Worm (Caenorhabditis elegans) whole organism, young adult: ENCODE data around the gene lin-42.
A peak's percentile ranks its signal among the peaks of the same experiment; 100 is the strongest.
"Not testable (repeated sequence)": the region's sequence is repeated elsewhere in the genome, so short reads cannot be mapped to it uniquely, and the experiment has no call there.

ENCODE experiments used
- B0261.1 ChIP-seq: sonication (generic microtip); optimal IDR thresholded peaks from 2 replicates; lab custom pipeline; 2016; ENCODE audit warnings: mild to moderate bottlenecking, missing genetic modification characterization, moderate library complexity, missing compliant biosample characterization
- C17E4.6 ChIP-seq: fragments of 200-800 bp; sonication (Bioruptor generic); IDR thresholded peaks from 2 replicates; pipeline ENCODE4 v1.3.6; 2022; ENCODE audit warnings: missing genetic modification reagents, missing genetic modification characterization, missing compliant biosample characterization
- F33H1.4 ChIP-seq: fragments of 200-800 bp; sonication (Bioruptor generic); IDR thresholded peaks from 2 replicates; pipeline ENCODE4 v1.3.6; 2022; ENCODE audit warnings: missing genetic modification reagents, missing genetic modification characterization, missing compliant biosample characterization
- F49E8.2 ChIP-seq: sonication (generic microtip); optimal IDR thresholded peaks from 3 replicates; lab custom pipeline; 2017; ENCODE audit warnings: missing genetic modification characterization, mild to moderate bottlenecking, missing compliant biosample characterization, antibody characterized with exemption, moderate library complexity; ENCODE audit not compliant: insufficient read depth
- F57A8.1 ChIP-seq: fragments of 200-800 bp; sonication (Bioruptor generic); optimal IDR thresholded peaks from 2 replicates; lab custom pipeline; 2018; ENCODE audit warnings: mild to moderate bottlenecking, missing genetic modification characterization, moderate library complexity, missing compliant biosample characterization
- T07F8.4 ChIP-seq: sonication (generic microtip); optimal IDR thresholded peaks from 2 replicates; lab custom pipeline; 2016; ENCODE audit warnings: mild to moderate bottlenecking, missing genetic modification characterization, moderate library complexity, missing compliant biosample characterization
- Y53G8AR.9 ChIP-seq: fragments of 200-800 bp; sonication (Bioruptor generic); conservative IDR thresholded peaks from 2 replicates; pipeline ENCODE4 v1.3.6; 2022; ENCODE audit warnings: missing genetic modification reagents, missing genetic modification characterization, missing compliant biosample characterization
- Y67H2A.10 ChIP-seq: fragments of 200-800 bp; sonication (Bioruptor generic); conservative IDR thresholded peaks from 2 replicates; pipeline ENCODE4 v1.3.6; 2022; ENCODE audit warnings: missing genetic modification reagents, missing genetic modification characterization, missing compliant biosample characterization
- atf-7 ChIP-seq: sonication (generic microtip); optimal IDR thresholded peaks from 2 replicates; lab custom pipeline; 2017; ENCODE audit warnings: mild to moderate bottlenecking, missing genetic modification characterization, missing compliant biosample characterization
- bed-2 ChIP-seq: fragments of 200-800 bp; sonication (Bioruptor generic); IDR thresholded peaks from 2 replicates; pipeline ENCODE4 v1.3.6; 2022; ENCODE audit warnings: missing genetic modification reagents, missing genetic modification characterization, missing compliant biosample characterization
- ccch-3 ChIP-seq: fragments of 200-800 bp; sonication (Bioruptor generic); optimal IDR thresholded peaks from 2 replicates; lab custom pipeline; 2018; ENCODE audit warnings: mild to moderate bottlenecking, missing genetic modification characterization, missing compliant biosample characterization
- ceh-58 ChIP-seq: fragments of 200-800 bp; sonication (Bioruptor generic); IDR thresholded peaks from 2 replicates; pipeline ENCODE4 v1.3.6; 2022; ENCODE audit warnings: missing genetic modification characterization, missing compliant biosample characterization
- ceh-79 ChIP-seq: sonication (generic microtip); optimal IDR thresholded peaks from 2 replicates; lab custom pipeline; 2017; ENCODE audit warnings: mild to moderate bottlenecking, missing genetic modification characterization, missing compliant biosample characterization
- die-1 ChIP-seq: sonication (generic microtip); optimal IDR thresholded peaks from 2 replicates; lab custom pipeline; 2016; ENCODE audit warnings: missing genotype, mild to moderate bottlenecking, missing genetic modification characterization, missing compliant biosample characterization
- dpl-1 ChIP-seq: fragments of 150-350 bp; optimal IDR thresholded peaks from 2 replicates; lab custom pipeline; 2014; ENCODE audit warnings: missing biosample characterization, missing genetic modification reagents, missing genetic modification characterization
- egl-18 ChIP-seq: fragments of 200-800 bp; sonication (Bioruptor generic); IDR thresholded peaks from 2 replicates; pipeline ENCODE4 v1.3.6; 2022; ENCODE audit warnings: missing genetic modification reagents, missing genetic modification characterization, missing compliant biosample characterization
- hmg-1.2 ChIP-seq: fragments of 200-800 bp; sonication (Bioruptor generic); IDR thresholded peaks from 2 replicates; pipeline ENCODE4 v1.3.6; 2022; ENCODE audit warnings: missing genetic modification reagents, missing genetic modification characterization, missing compliant biosample characterization
- hmg-20 ChIP-seq: fragments of 200-800 bp; sonication (Bioruptor generic); IDR thresholded peaks from 2 replicates; pipeline ENCODE4 v1.3.6; 2022; ENCODE audit warnings: missing genetic modification reagents, missing genetic modification characterization, missing compliant biosample characterization
- lir-1 ChIP-seq: fragments of 200-800 bp; sonication (Bioruptor generic); conservative IDR thresholded peaks from 2 replicates; pipeline ENCODE4 v1.3.6; 2022; ENCODE audit warnings: missing genetic modification reagents, missing genetic modification characterization, missing compliant biosample characterization
- lsy-27 ChIP-seq: sonication (generic microtip); optimal IDR thresholded peaks from 2 replicates; lab custom pipeline; 2017; ENCODE audit warnings: missing genetic modification characterization, mild to moderate bottlenecking, missing compliant biosample characterization, antibody characterized with exemption, missing genotype, borderline replicate concordance; ENCODE audit not compliant: insufficient read depth
- mcd-1 ChIP-seq: fragments of 200-800 bp; sonication (Bioruptor generic); IDR thresholded peaks from 2 replicates; pipeline ENCODE4 v1.3.6; 2022; ENCODE audit warnings: missing genetic modification reagents, missing genetic modification characterization, missing compliant biosample characterization
- nhr-90 ChIP-seq: sonication (generic microtip); optimal IDR thresholded peaks from 2 replicates; lab custom pipeline; 2016; ENCODE audit warnings: missing genotype, mild to moderate bottlenecking, missing genetic modification characterization, missing compliant biosample characterization
- pbrm-1 ChIP-seq: fragments of 200-800 bp; sonication (Bioruptor generic); IDR thresholded peaks from 2 replicates; pipeline ENCODE4 v1.3.6; 2022; ENCODE audit warnings: missing genetic modification reagents, missing genetic modification characterization, missing compliant biosample characterization
- rec-8 ChIP-seq, 2 experiments: sonication (generic microtip); optimal IDR thresholded peaks; 2 replicates each; lab custom pipeline; 2016; ENCODE audit warnings: mild to moderate bottlenecking in 2 of 2, missing genetic modification characterization in 2 of 2, missing genetic modification reagents in 2 of 2, missing genotype in 2 of 2, missing biosample characterization in 1 of 2, missing compliant biosample characterization in 1 of 2, moderate library complexity in 1 of 2
- rpc-1 ChIP-seq, 2 experiments: fragments of 150-350 bp in 1 of 2; sonication (generic microtip) in 1 of 2; optimal IDR thresholded peaks; 2 replicates each; lab custom pipeline; 2014 to 2018; ENCODE audit warnings: missing biosample characterization in 1 of 2, missing genetic modification characterization in 1 of 2, missing genetic modification reagents in 1 of 2, missing genotype in 1 of 2
- sdz-38 ChIP-seq: sonication (generic microtip); optimal IDR thresholded peaks from 2 replicates; lab custom pipeline; 2016; ENCODE audit warnings: missing genotype, missing genetic modification characterization, missing compliant biosample characterization
- snpc-1.1 ChIP-seq: sonication (generic microtip); optimal IDR thresholded peaks from 2 replicates; lab custom pipeline; 2017; ENCODE audit warnings: missing genetic modification characterization, mild to moderate bottlenecking, missing compliant biosample characterization, antibody characterized with exemption, moderate library complexity, missing genotype, missing genetic modification reagents; ENCODE audit not compliant: insufficient read depth
- snpc-4 ChIP-seq, 5 experiments: fragments of 150-350 bp in 1 of 5; sonication (generic microtip) in 4 of 5; optimal IDR thresholded peaks; 2 replicates each; lab custom pipeline; 2014 to 2018; ENCODE audit warnings: missing genetic modification characterization in 5 of 5, missing biosample characterization in 3 of 5, antibody characterized with exemption in 2 of 5, mild to moderate bottlenecking in 2 of 5, missing compliant biosample characterization in 2 of 5, missing genotype in 2 of 5, moderate library complexity in 2 of 5, missing genetic modification reagents in 1 of 5
- tbx-9 ChIP-seq: sonication (generic microtip); optimal IDR thresholded peaks from 2 replicates; lab custom pipeline; 2016; ENCODE audit warnings: borderline replicate concordance, missing genetic modification characterization, inconsistent platforms, missing compliant biosample characterization
- zfh-2 ChIP-seq: fragments of 200-800 bp; sonication (Bioruptor generic); conservative IDR thresholded peaks from 2 replicates; pipeline ENCODE4 v1.3.6; 2022; ENCODE audit warnings: missing genetic modification reagents, missing genetic modification characterization, missing compliant biosample characterization
- ztf-26 ChIP-seq: sonication (generic microtip); optimal IDR thresholded peaks from 2 replicates; lab custom pipeline; 2017; ENCODE audit warnings: missing genetic modification characterization, missing compliant biosample characterization

The lin-42 gene

ce11 chrII:1297044-1297696 is 45.0 kb upstream of the lin-42 start:
- TF ChIP-seq nhr-90 (no peak), hmg-1.2 (GFP tag; lab: Robert Waterston, UW) (peak; percentile 82)

- TF ChIP-seq C17E4.6 (GFP tag; lab: Robert Waterston, UW) = no peak
Measured at ce11 chrII:1295776-1296175, 43.6 kb upstream of the lin-42 start, which contains the start of gene Y57G7A.2. Gene Y57G7A.2, plus strand, starts transcription at chrII:1296076.

ce11 chrII:1293157-1293556 is 41.0 kb upstream of the lin-42 start, which contains the start of gene srz-64:
Gene srz-64, minus strand, starts transcription at chrII:1293257.
- no peak for TF ChIP-seq zfh-2 (GFP tag; lab: Robert Waterston, UW)
- no peak for TF ChIP-seq lir-1 (GFP tag; lab: Robert Waterston, UW)
- no peak for TF ChIP-seq mcd-1
- no peak for TF ChIP-seq F49E8.2 (tag; lab: Kevin White, UChicago)
- TF ChIP-seq sdz-38 (tag; lab: Kevin White, UChicago) = no peak
- TF ChIP-seq hmg-1.2 (GFP tag; lab: Robert Waterston, UW) = no peak
- TF ChIP-seq snpc-1.1 (tag; lab: Kevin White, UChicago) = no peak
- TF ChIP-seq ceh-58 (GFP tag; lab: Robert Waterston, UW) = no peak
- no peak for TF ChIP-seq egl-18
- TF ChIP-seq lsy-27 (tag; lab: Kevin White, UChicago) = no peak
- TF ChIP-seq F33H1.4 (GFP tag; lab: Robert Waterston, UW) = no peak
- TF ChIP-seq rpc-1 (optimal IDR thresholded peaks at IDR 0.05; lab: Kevin White, UChicago) = no peak
- no peak for TF ChIP-seq rpc-1 (tag; optimal IDR thresholded peaks at IDR 0.05; lab: Kevin White, UChicago)

ce11 chrII:1285514-1285913 is 33.4 kb upstream of the lin-42 start, which contains the start of the genes Y57G7A.6 and Y57G7A.3:
Gene Y57G7A.6, minus strand, starts transcription at chrII:1285614.
Gene Y57G7A.3, plus strand, starts transcription at chrII:1285782.
- TF ChIP-seq bed-2 (no peak), Y53G8AR.9 (GFP tag; lab: Robert Waterston, UW) (no peak), tbx-9 (tag; lab: Kevin White, UChicago) (no peak)

ce11 chrII:1284985-1285384 is 32.8 kb upstream of the lin-42 start:
- TF ChIP-seq zfh-2 (GFP tag; lab: Robert Waterston, UW) = 0 out of 2 replicates have a peak, but pooled peaks have one; percentile 31
- TF ChIP-seq ceh-79 (tag; lab: Kevin White, UChicago) = no peak
- no peak for TF ChIP-seq rpc-1 (optimal IDR thresholded peaks at IDR 0.05; lab: Kevin White, UChicago)
- peak; percentile 12 for TF ChIP-seq rpc-1 (tag; optimal IDR thresholded peaks at IDR 0.05; lab: Kevin White, UChicago)
- peak; percentile 9 for TF ChIP-seq snpc-4 (GFP tag; optimal IDR thresholded peaks at IDR 0.05; lab: Kevin White, UChicago)
- no peak for TF ChIP-seq snpc-4 (tag; optimal IDR thresholded peaks at IDR 0.05; lab: Kevin White, UChicago)
- TF ChIP-seq mcd-1 = peak; percentile 54
- TF ChIP-seq snpc-1.1 (tag; lab: Kevin White, UChicago) = peak; percentile 77
- no peak for TF ChIP-seq die-1 (tag; lab: Kevin White, UChicago)

- TF ChIP-seq lir-1 (GFP tag; lab: Robert Waterston, UW); Y67H2A.10 (GFP tag; lab: Robert Waterston, UW); snpc-1.1 (tag; lab: Kevin White, UChicago): not testable (repeated sequence)
Measured at ce11 chrII:1278350-1278749, 26.2 kb upstream of the lin-42 start, which contains the start of gene srz-63. Gene srz-63, plus strand, starts transcription at chrII:1278650.

- TF ChIP-seq dpl-1 (no peak), B0261.1 (tag; lab: Kevin White, UChicago) (no peak), ccch-3 (GFP tag; lab: Kevin White, UChicago) (no peak), atf-7 (tag; lab: Kevin White, UChicago) (no peak), ztf-26 (tag; lab: Kevin White, UChicago) (no peak), pbrm-1 (GFP tag; lab: Robert Waterston, UW) (no peak), T07F8.4 (tag; lab: Kevin White, UChicago) (no peak), F57A8.1 (GFP tag; lab: Kevin White, UChicago) (no peak), rec-8 (tag; optimal IDR thresholded peaks at IDR 0.05; lab: Kevin White, UChicago) (no peak), hmg-20 (no peak)
Measured at ce11 chrII:1276778-1277177, 24.6 kb upstream of the lin-42 start, which contains the start of gene Y57G7A.11. Gene Y57G7A.11, minus strand, starts transcription at chrII:1276878.
